Fruit fly (Drosophila melanogaster) whole organism, embryonic: ENCODE results near the gene CG13285.

Experiments
- Adf1 ChIP-seq: fragments of 200-800 bp; sonication (Bioruptor generic); IDR thresholded peaks from 2 replicates; pipeline ENCODE4 v1.3.6; 2022; ENCODE audit warnings: missing biosample characterization, missing genetic modification characterization
- B-H1 ChIP-seq: fragments of 200-800 bp; sonication (Bioruptor generic); IDR thresholded peaks from 3 replicates; pipeline ENCODE4 v1.3.6; 2022; ENCODE audit warnings: missing biosample characterization, missing genetic modification characterization
- CG10209 ChIP-seq: fragments of 200-800 bp; sonication (Bioruptor generic); optimal IDR thresholded peaks from 3 replicates; lab custom pipeline; 2017; ENCODE audit warnings: missing biosample characterization, mild to moderate bottlenecking, missing genetic modification characterization, missing genetic modification reagents
- CG10543 ChIP-seq: fragments of 200-800 bp; sonication (Bioruptor generic); optimal IDR thresholded peaks from 3 replicates; lab custom pipeline; 2017; ENCODE audit warnings: missing biosample characterization, mild to moderate bottlenecking, missing genetic modification characterization, moderate library complexity
- CG12155 ChIP-seq: fragments of 200-800 bp; sonication (Bioruptor generic); optimal IDR thresholded peaks from 3 replicates; lab custom pipeline; 2016; ENCODE audit warnings: missing biosample characterization, missing genetic modification characterization
- CG14710 ChIP-seq: fragments of 200-800 bp; sonication (Bioruptor generic); optimal IDR thresholded peaks from 3 replicates; lab custom pipeline; 2019; ENCODE audit warnings: missing biosample characterization, mild to moderate bottlenecking, missing genetic modification characterization, moderate library complexity
- CG14965 ChIP-seq: fragments of 200-800 bp; sonication (Bioruptor generic); optimal IDR thresholded peaks from 2 replicates; lab custom pipeline; 2016; ENCODE audit warnings: missing biosample characterization, missing genetic modification characterization, borderline replicate concordance
- CG15073 ChIP-seq: fragments of 200-800 bp; sonication (Bioruptor generic); optimal IDR thresholded peaks from 2 replicates; lab custom pipeline; 2016; ENCODE audit warnings: missing biosample characterization, missing genetic modification characterization
- CG15269 ChIP-seq: fragments of 200-800 bp; sonication (Bioruptor generic); optimal IDR thresholded peaks from 2 replicates; lab custom pipeline; 2018; ENCODE audit warnings: missing biosample characterization, mild to moderate bottlenecking, missing genetic modification characterization, moderate library complexity
- CG17359 ChIP-seq: fragments of 200-800 bp; sonication (Bioruptor generic); optimal IDR thresholded peaks from 3 replicates; lab custom pipeline; 2018; ENCODE audit warnings: missing biosample characterization, mild to moderate bottlenecking, missing genetic modification characterization, moderate library complexity
- CG17568 ChIP-seq: fragments of 200-800 bp; sonication (Bioruptor generic); optimal IDR thresholded peaks from 2 replicates; lab custom pipeline; 2018; ENCODE audit warnings: missing biosample characterization, mild to moderate bottlenecking, missing genetic modification characterization, moderate library complexity
- CG17829 ChIP-seq: fragments of 200-800 bp; optimal IDR thresholded peaks from 2 replicates; lab custom pipeline; 2019; ENCODE audit warnings: missing biosample characterization, mild to moderate bottlenecking, missing genetic modification characterization, moderate library complexity
- CG18476 ChIP-seq: fragments of 200-800 bp; sonication (Bioruptor generic); optimal IDR thresholded peaks from 2 replicates; lab custom pipeline; 2016; ENCODE audit warnings: missing biosample characterization, mild to moderate bottlenecking, missing genetic modification characterization
- CG3163 ChIP-seq: fragments of 200-800 bp; sonication (Bioruptor generic); optimal IDR thresholded peaks from 3 replicates; lab custom pipeline; 2016; ENCODE audit warnings: missing biosample characterization, missing genetic modification characterization
- CG34376 ChIP-seq: fragments of 200-800 bp; sonication (Bioruptor generic); optimal IDR thresholded peaks from 2 replicates; lab custom pipeline; 2018; ENCODE audit warnings: missing biosample characterization, mild to moderate bottlenecking, missing genetic modification characterization
- CG4282 ChIP-seq: fragments of 200-800 bp; sonication (Bioruptor generic); optimal IDR thresholded peaks from 2 replicates; lab custom pipeline; 2016; ENCODE audit warnings: missing biosample characterization, missing genetic modification characterization
- CG7372 ChIP-seq: fragments of 200-800 bp; sonication (Bioruptor generic); IDR thresholded peaks from 2 replicates; pipeline ENCODE4 v1.3.6; 2022; ENCODE audit warnings: missing biosample characterization, missing genetic modification characterization
- CG8944 ChIP-seq: fragments of 200-800 bp; sonication (Bioruptor generic); optimal IDR thresholded peaks from 3 replicates; lab custom pipeline; 2016; ENCODE audit warnings: missing biosample characterization, missing genetic modification characterization
- Dip2 ChIP-seq: fragments of 200-800 bp; sonication (Bioruptor generic); IDR thresholded peaks from 2 replicates; pipeline ENCODE4 v1.3.6; 2022; ENCODE audit warnings: missing biosample characterization, missing genetic modification characterization
- E2f2 ChIP-seq: fragments of 200-800 bp; sonication (Bioruptor generic); IDR thresholded peaks from 2 replicates; pipeline ENCODE4 v1.3.6; 2022; ENCODE audit warnings: missing biosample characterization, missing genetic modification characterization
- Ets97D ChIP-seq: fragments of 200-800 bp; sonication (Bioruptor generic); optimal IDR thresholded peaks from 3 replicates; lab custom pipeline; 2016; ENCODE audit warnings: missing biosample characterization, missing genetic modification characterization
- Hr51 ChIP-seq, 2 experiments: fragments of 200-800 bp; sonication (Bioruptor generic); optimal IDR thresholded peaks; 2 replicates in 1 of 2; 3 replicates in 1 of 2; lab custom pipeline; 2016 to 2018; ENCODE audit warnings: missing biosample characterization in 2 of 2, missing genetic modification characterization in 2 of 2, mild to moderate bottlenecking in 1 of 2, moderate library complexity in 1 of 2
- Meics ChIP-seq: fragments of 200-800 bp; sonication (Bioruptor generic); optimal IDR thresholded peaks from 2 replicates; lab custom pipeline; 2017; ENCODE audit warnings: missing biosample characterization, mild to moderate bottlenecking, missing genetic modification characterization
- Neu2 ChIP-seq: fragments of 200-800 bp; sonication (Bioruptor generic); optimal IDR thresholded peaks from 3 replicates; lab custom pipeline; 2016; ENCODE audit warnings: missing biosample characterization, missing genetic modification characterization, borderline replicate concordance
- Nf-YA ChIP-seq: fragments of 200-800 bp; sonication (Bioruptor generic); IDR thresholded peaks from 2 replicates; pipeline ENCODE4 v1.3.6; 2022; ENCODE audit warnings: missing biosample characterization, missing genetic modification characterization
- Nf-YC ChIP-seq: fragments of 200-800 bp; optimal IDR thresholded peaks from 3 replicates; lab custom pipeline; 2019; ENCODE audit warnings: missing biosample characterization, mild to moderate bottlenecking, missing genetic modification characterization, moderate library complexity
- Oaz ChIP-seq: fragments of 200-800 bp; sonication (Bioruptor generic); IDR thresholded peaks from 2 replicates; pipeline ENCODE4 v1.3.6; 2022; ENCODE audit warnings: missing biosample characterization, missing genetic modification characterization
- PHDP ChIP-seq: fragments of 200-800 bp; sonication (Bioruptor generic); optimal IDR thresholded peaks from 3 replicates; lab custom pipeline; 2018; ENCODE audit warnings: missing biosample characterization, mild to moderate bottlenecking, missing genetic modification characterization, moderate library complexity
- Sox100B ChIP-seq: fragments of 200-800 bp; sonication (Bioruptor generic); optimal IDR thresholded peaks from 3 replicates; lab custom pipeline; 2018; ENCODE audit warnings: missing biosample characterization, mild to moderate bottlenecking, missing genetic modification characterization
- abd-A ChIP-seq: fragments of 200-800 bp; sonication (Bioruptor generic); optimal IDR thresholded peaks from 3 replicates; lab custom pipeline; 2019; ENCODE audit warnings: missing biosample characterization, mild to moderate bottlenecking, missing genetic modification characterization, moderate library complexity
- ase ChIP-seq: fragments of 200-800 bp; sonication (Bioruptor generic); IDR thresholded peaks from 3 replicates; pipeline ENCODE4 v1.3.6; 2022; ENCODE audit warnings: missing biosample characterization, missing genetic modification characterization
- chif ChIP-seq, 2 experiments: fragments of 200-800 bp; sonication (Bioruptor generic); optimal IDR thresholded peaks; 3 replicates each; lab custom pipeline; 2016; ENCODE audit warnings: missing biosample characterization in 2 of 2, missing genetic modification characterization in 2 of 2
- da ChIP-seq: fragments of 200-800 bp; sonication (Bioruptor generic); optimal IDR thresholded peaks from 2 replicates; lab custom pipeline; 2016; ENCODE audit warnings: missing biosample characterization, missing genetic modification characterization
- dan ChIP-seq: fragments of 200-800 bp; sonication (Bioruptor generic); IDR thresholded peaks from 2 replicates; pipeline ENCODE4 v1.3.6; 2022; ENCODE audit warnings: missing biosample characterization, missing genetic modification characterization
- dati ChIP-seq: fragments of 200-800 bp; sonication (Bioruptor generic); IDR thresholded peaks from 2 replicates; pipeline ENCODE4 v1.3.6; 2022; ENCODE audit warnings: missing biosample characterization, missing genetic modification characterization
- exex ChIP-seq: fragments of 200-800 bp; sonication (Bioruptor generic); optimal IDR thresholded peaks from 4 replicates; lab custom pipeline; 2018; ENCODE audit warnings: missing biosample characterization, mild to moderate bottlenecking, missing genetic modification characterization, moderate library complexity
- eyg ChIP-seq: fragments of 200-800 bp; sonication (Bioruptor generic); optimal IDR thresholded peaks from 3 replicates; lab custom pipeline; 2016; ENCODE audit warnings: missing biosample characterization, missing genetic modification characterization
- ftz-f1 ChIP-seq: fragments of 200-800 bp; sonication (Bioruptor generic); optimal IDR thresholded peaks from 2 replicates; lab custom pipeline; 2016; ENCODE audit warnings: missing biosample characterization, missing genetic modification characterization
- nmo ChIP-seq: fragments of 200-800 bp; sonication (Bioruptor generic); optimal IDR thresholded peaks from 2 replicates; lab custom pipeline; 2018; ENCODE audit warnings: missing biosample characterization, mild to moderate bottlenecking, missing genetic modification characterization, moderate library complexity
- oc ChIP-seq: fragments of 200-800 bp; sonication (Bioruptor generic); optimal IDR thresholded peaks from 2 replicates; lab custom pipeline; 2018; ENCODE audit warnings: missing biosample characterization, mild to moderate bottlenecking, missing genetic modification characterization, moderate library complexity
- org-1 ChIP-seq: fragments of 200-800 bp; sonication (Bioruptor generic); optimal IDR thresholded peaks from 2 replicates; lab custom pipeline; 2017; ENCODE audit warnings: missing biosample characterization, missing genetic modification characterization
- pho ChIP-seq: fragments of 200-800 bp; sonication (Bioruptor generic); optimal IDR thresholded peaks from 2 replicates; lab custom pipeline; 2016; ENCODE audit warnings: missing biosample characterization, missing genetic modification characterization
- pita ChIP-seq: fragments of 200-800 bp; sonication (Bioruptor generic); optimal IDR thresholded peaks from 2 replicates; lab custom pipeline; 2017; ENCODE audit warnings: missing biosample characterization, mild to moderate bottlenecking, missing genetic modification characterization
- run ChIP-seq: fragments of 200-800 bp; sonication (Bioruptor generic); optimal IDR thresholded peaks from 3 replicates; lab custom pipeline; 2018; ENCODE audit warnings: missing biosample characterization, mild to moderate bottlenecking, missing genetic modification characterization
- scrt ChIP-seq: fragments of 200-800 bp; sonication (Bioruptor generic); optimal IDR thresholded peaks from 2 replicates; lab custom pipeline; 2018; ENCODE audit warnings: missing biosample characterization, mild to moderate bottlenecking, missing genetic modification characterization, moderate library complexity
- sens-2 ChIP-seq: fragments of 200-800 bp; sonication (Bioruptor generic); IDR thresholded peaks from 2 replicates; pipeline ENCODE4 v1.3.6; 2022; ENCODE audit warnings: missing biosample characterization, missing genetic modification characterization
- trem ChIP-seq: fragments of 200-800 bp; optimal IDR thresholded peaks from 3 replicates; lab custom pipeline; 2019; ENCODE audit warnings: missing biosample characterization, mild to moderate bottlenecking, missing genetic modification characterization, moderate library complexity
- zfh1 ChIP-seq: fragments of 200-800 bp; sonication (Bioruptor generic); IDR thresholded peaks from 3 replicates; pipeline ENCODE4 v1.3.6; 2022; ENCODE audit warnings: missing biosample characterization, missing genetic modification characterization

CG13285 gene

DNA sequence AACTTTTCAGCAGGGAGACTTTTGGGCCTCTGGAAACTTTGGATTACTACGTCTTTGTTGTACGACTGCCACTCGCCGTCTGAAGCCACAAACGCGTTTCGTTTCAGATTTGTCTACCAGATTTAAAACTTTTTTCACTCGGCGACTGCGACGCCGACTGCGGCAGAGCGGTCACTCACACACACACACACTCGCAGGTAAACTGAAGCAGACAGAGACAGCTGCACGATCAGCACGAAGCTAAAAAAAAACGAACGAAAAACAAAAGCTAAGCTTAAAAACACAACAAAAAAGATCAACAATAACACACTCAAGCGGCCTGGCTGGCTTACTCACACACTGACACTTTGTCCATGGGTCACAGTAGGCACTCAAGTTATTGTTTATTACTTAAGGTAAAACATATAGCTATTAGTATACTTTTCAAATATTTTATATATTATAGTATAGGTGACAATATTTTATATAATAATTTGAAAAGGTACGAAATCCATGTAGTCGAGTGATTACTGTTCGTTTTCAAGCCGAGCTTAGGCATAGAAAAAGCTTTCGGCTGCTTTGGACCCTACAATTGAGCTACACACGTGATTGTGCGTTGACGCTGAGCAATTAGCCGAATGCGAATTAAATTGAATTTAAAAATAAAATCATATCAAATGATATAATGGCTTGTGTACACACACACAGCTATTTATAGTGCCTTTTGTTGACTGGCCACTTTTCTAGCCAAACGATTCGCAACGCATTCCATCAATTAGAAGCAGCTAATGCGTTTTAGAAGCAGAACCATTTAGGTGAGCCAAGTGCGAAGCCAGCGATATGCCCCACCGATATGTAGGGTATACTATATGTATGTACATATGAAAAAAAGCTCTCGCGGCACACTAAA lies 41.9 kb upstream of the CG13285 start, which contains the start of gene Msr-110 (continued):
- TF ChIP-seq dati (GFP tag; lab: Robert Waterston, UW) (peak; percentile 47; the same call in 1 of the 2 replicates), pita (GFP tag; lab: Kevin White, UChicago) (no peak), Dip2 (GFP tag; lab: Robert Waterston, UW) (peak; percentile 42; the same call in 1 of the 2 replicates), CG14710 (tag; lab: Kevin White, UChicago) (peak; percentile 70), Neu2 (GFP tag; lab: Kevin White, UChicago) (peak; percentile 3), CG34376 (peak; percentile 84), CG18476 (GFP tag; lab: Kevin White, UChicago) (peak; percentile 76), chif (GFP tag; optimal IDR thresholded peaks at IDR 0.05; lab: Kevin White, UChicago) (peak; percentile 49 to 79), CG3163 (GFP tag; lab: Kevin White, UChicago) (peak; percentile 49), Oaz (GFP tag; lab: Robert Waterston, UW) (peak; percentile 76), abd-A (tag; lab: Kevin White, UChicago) (peak; percentile 77), E2f2 (GFP tag; lab: Robert Waterston, UW) (peak; percentile 71), oc (tag; lab: Kevin White, UChicago) (peak; percentile 94), zfh1 (peak; percentile 72), exex (tag; lab: Kevin White, UChicago) (peak; percentile 64), ase (GFP tag; lab: Robert Waterston, UW) (peak; percentile 77), eyg (GFP tag; lab: Kevin White, UChicago) (peak; percentile 69), pho (GFP tag; lab: Kevin White, UChicago) (peak; percentile 75), Meics (GFP tag; lab: Kevin White, UChicago) (peak; percentile 92), CG17829 (tag; lab: Kevin White, UChicago) (peak; percentile 83), sens-2 (GFP tag; lab: Robert Waterston, UW) (peak; percentile 50; the same call in 1 of the 2 replicates), scrt (GFP tag; lab: Kevin White, UChicago) (peak; percentile 80), dan (peak; percentile 35; the same call in 1 of the 2 replicates), nmo (GFP tag; lab: Kevin White, UChicago) (peak; percentile 91), ftz-f1 (GFP tag; lab: Kevin White, UChicago) (no peak), Adf1 (GFP tag; lab: Robert Waterston, UW) (peak; percentile 93), CG10543 (peak; percentile 89), CG14965 (no peak), run (tag; lab: Kevin White, UChicago) (peak; percentile 85), Hr51 (GFP tag; optimal IDR thresholded peaks at IDR 0.05; lab: Kevin White, UChicago) (peak; percentile 80 to 93), Nf-YC (peak; percentile 86), CG17568 (GFP tag; lab: Kevin White, UChicago) (peak; percentile 76), Ets97D (peak; percentile 29), CG8944 (GFP tag; lab: Kevin White, UChicago) (peak; percentile 64), Sox100B (GFP tag; lab: Kevin White, UChicago) (peak; percentile 94), B-H1 (GFP tag; lab: Robert Waterston, UW) (peak; percentile 74; the same call in 2 of the 3 replicates), trem (peak; percentile 67), CG17359 (tag; lab: Kevin White, UChicago) (peak; percentile 94), org-1 (GFP tag; lab: Kevin White, UChicago) (peak; percentile 88), Nf-YA (GFP tag; lab: Robert Waterston, UW) (peak; percentile 65; the same call in 1 of the 2 replicates), CG7372 (GFP tag; lab: Robert Waterston, UW) (peak; percentile 85), CG15269 (tag; lab: Kevin White, UChicago) (peak; percentile 95), CG15073 (GFP tag; lab: Kevin White, UChicago) (peak; percentile 25), da (GFP tag; lab: Kevin White, UChicago) (peak; percentile 62), CG10209 (GFP tag; lab: Kevin White, UChicago) (peak; percentile 86), CG4282 (GFP tag; lab: Kevin White, UChicago) (peak; percentile 33), CG12155 (GFP tag; lab: Kevin White, UChicago) (peak; percentile 69), PHDP (tag; lab: Kevin White, UChicago) (peak; percentile 91)
